Worm (Caenorhabditis elegans) whole organism, early embryonic: Measurements from ENCODE around the gene sulp-8.

ENCODE experiments used
- ama-1 ChIP-seq: fragments of 150-350 bp; optimal IDR thresholded peaks from 2 replicates; lab custom pipeline; 2014
- ceh-13 ChIP-seq: fragments of 200-800 bp; sonication (Bioruptor generic); optimal IDR thresholded peaks from 2 replicates; lab custom pipeline; 2018; ENCODE audit warnings: mild to moderate bottlenecking, missing genetic modification characterization, missing compliant biosample characterization
- flt-1 ChIP-seq: fragments of 200-800 bp; sonication (Bioruptor generic); IDR thresholded peaks from 2 replicates; pipeline ENCODE4 v1.3.6; 2022; ENCODE audit warnings: missing genetic modification characterization, missing compliant biosample characterization
- scrt-1 ChIP-seq: fragments of 200-800 bp; sonication (Bioruptor generic); IDR thresholded peaks from 2 replicates; pipeline ENCODE4 v1.3.6; 2022; ENCODE audit warnings: missing genetic modification characterization, missing compliant biosample characterization
- tbx-11 ChIP-seq: fragments of 200-800 bp; sonication (Bioruptor generic); IDR thresholded peaks from 2 replicates; pipeline ENCODE4 v1.3.6; 2022; ENCODE audit warnings: missing genetic modification characterization, missing compliant biosample characterization

ce11 chrV:9696715-9697114 lies 23.2 kb upstream of the sulp-8 start, which contains the start of gene her-1:
- TF ChIP-seq scrt-1 (GFP tag; lab: Robert Waterston, UW) (no peak), ama-1 (no peak), tbx-11 (GFP tag; lab: Robert Waterston, UW) (no peak), flt-1 (GFP tag; lab: Robert Waterston, UW) (no peak), ceh-13 (GFP tag; lab: Kevin White, UChicago) (no peak)
